Fruit fly (Drosophila melanogaster): ENCODE results near the gene mew.

mew gene

DNA sequence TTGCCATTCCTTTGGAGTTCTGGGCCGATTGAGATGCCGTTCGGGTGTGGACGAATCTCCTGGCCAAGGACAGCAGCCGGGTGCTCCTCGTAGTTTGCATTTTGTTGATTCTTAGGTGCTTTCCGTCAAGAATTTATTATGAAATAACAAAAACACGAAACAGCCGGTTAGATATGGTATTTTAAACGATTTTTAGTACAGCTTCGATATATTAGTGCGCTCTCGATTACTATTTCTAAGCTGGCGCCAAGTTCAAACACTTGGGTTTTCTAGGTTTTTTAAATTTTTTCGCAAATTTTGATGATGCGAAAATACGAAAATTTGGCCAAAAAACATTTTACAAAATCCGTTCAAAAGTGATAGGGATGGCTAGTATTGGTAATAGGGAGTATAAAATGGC is 64.0 kb downstream of the mew start, which contains the start of gene Coq5:
Gene Coq5 (minus strand): TSS at position 303 of the 400 bp plus-strand sequence.
- TF ChIP-seq amos (GFP tag; IDR thresholded peaks at IDR 0.05; ENCODE audit: partially characterized antibody) (peak; percentile 47; the same call in 1 of the 2 replicates), Dp (GFP tag; optimal IDR thresholded peaks at IDR 0.05) (peak; percentile 76), CG2116 (GFP tag; optimal IDR thresholded peaks at IDR 0.05) (peak; percentile 43), unc-4 (GFP tag; IDR thresholded peaks at IDR 0.05; ENCODE audit: partially characterized antibody) (peak; percentile 59), CG13287 (GFP tag; IDR thresholded peaks at IDR 0.05; ENCODE audit: partially characterized antibody) (peak; percentile 71), Oli (tag; optimal IDR thresholded peaks at IDR 0.05) (no peak), Scr (GFP tag; IDR thresholded peaks at IDR 0.05; ENCODE audit: partially characterized antibody) (peak; percentile 57), crp (GFP tag; optimal IDR thresholded peaks at IDR 0.05) (peak in 1 of 2 experiments; percentile 22), h (optimal IDR thresholded peaks at IDR 0.05) (no peak), CG4404 (GFP tag; IDR thresholded peaks at IDR 0.05) (no peak), Med (GFP tag) (peak; percentile 43), Dll (GFP tag; IDR thresholded peaks at IDR 0.05; ENCODE audit: partially characterized antibody) (peak; percentile 66; the same call in 3 of the 4 replicates), oc (tag; optimal IDR thresholded peaks at IDR 0.05) (no peak), ftz-f1 (GFP tag; optimal IDR thresholded peaks at IDR 0.05) (no peak), Bgb (GFP tag; IDR thresholded peaks at IDR 0.05; ENCODE audit: partially characterized antibody) (peak; percentile 40), CG34224 (GFP tag; IDR thresholded peaks at IDR 0.05; ENCODE audit: partially characterized antibody) (peak; percentile 66), BEAF-32 (GFP tag; optimal IDR thresholded peaks at IDR 0.05) (peak; percentile 52), shn (GFP tag; optimal IDR thresholded peaks at IDR 0.05) (no peak), HLH4C (GFP tag; IDR thresholded peaks at IDR 0.05; ENCODE audit: partially characterized antibody) (peak; percentile 54; the same call in 2 of the 3 replicates), lov (optimal IDR thresholded peaks at IDR 0.05) (no peak), lov (GFP tag; IDR thresholded peaks at IDR 0.05) (no peak), CG14860 (GFP tag; IDR thresholded peaks at IDR 0.05; ENCODE audit: partially characterized antibody) (0 out of 3 replicates have a peak, but pooled peaks have one; percentile 11), MESR4 (GFP tag; optimal IDR thresholded peaks at IDR 0.05) (peak; percentile 6), Sry-δ (GFP tag; optimal IDR thresholded peaks at IDR 0.05) (peak; percentile 73), Ets65A (GFP tag) (no peak), gcm (GFP tag; optimal IDR thresholded peaks at IDR 0.05) (no peak), tup (GFP tag; optimal IDR thresholded peaks at IDR 0.05) (no peak), stwl (tag; optimal IDR thresholded peaks at IDR 0.05) (no peak), Dref (GFP tag; IDR thresholded peaks at IDR 0.05) (peak; percentile 62), H15 (GFP tag; IDR thresholded peaks at IDR 0.05) (no peak), E2f2 (GFP tag; IDR thresholded peaks at IDR 0.05) (peak; percentile 84), MBD-R2 (GFP tag; IDR thresholded peaks at IDR 0.05) (peak; percentile 49; the same call in 1 of the 2 replicates), B-H1 (GFP tag; IDR thresholded peaks at IDR 0.05) (no peak), pzg (GFP tag; optimal IDR thresholded peaks at IDR 0.05) (peak; percentile 17), HLHmδ (GFP tag; optimal IDR thresholded peaks at IDR 0.05) (no peak), Pdp1 (GFP tag; optimal IDR thresholded peaks at IDR 0.05) (peak in 1 of 2 experiments; percentile 61), hbn (GFP tag; IDR thresholded peaks at IDR 0.05; ENCODE audit: partially characterized antibody) (0 out of 2 replicates have a peak, but pooled peaks have one; percentile 36), ham (GFP tag; IDR thresholded peaks at IDR 0.05) (no peak)

DNA sequence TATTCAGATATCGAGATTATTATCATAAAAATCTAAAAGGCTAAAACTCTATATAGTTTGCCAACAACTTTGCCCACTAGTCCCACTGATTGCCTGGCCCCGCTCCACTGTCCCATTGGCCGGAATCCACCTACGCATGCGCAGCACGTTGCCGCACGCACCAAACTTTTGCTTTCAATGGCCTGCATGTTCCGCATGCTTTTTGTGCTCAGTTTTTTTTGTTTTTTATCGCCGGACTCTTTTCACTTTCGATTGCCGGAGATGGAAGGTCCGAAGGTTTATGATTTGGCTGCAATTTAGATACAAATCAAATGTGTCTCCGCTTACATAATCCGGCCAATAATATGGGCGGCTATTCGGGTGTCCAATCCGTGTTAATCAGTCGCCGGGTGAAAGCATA is 66.1 kb downstream of the mew start:
- TF ChIP-seq yki (optimal IDR thresholded peaks at IDR 0.05) (no peak), HmgZ (tag; optimal IDR thresholded peaks at IDR 0.05) (no peak), sens (GFP tag) (peak; percentile 42), btn (GFP tag; optimal IDR thresholded peaks at IDR 0.05) (no peak), CG2889 (GFP tag; IDR thresholded peaks at IDR 0.05) (no peak), grn (GFP tag; optimal IDR thresholded peaks at IDR 0.05) (no peak), CG15011 (GFP tag; optimal IDR thresholded peaks at IDR 0.05) (no peak), cad (GFP tag; optimal IDR thresholded peaks at IDR 0.05) (no peak), zfh1 (GFP tag; IDR thresholded peaks at IDR 0.05) (0 out of 3 replicates have a peak, but pooled peaks have one; percentile 30), CG12659 (GFP tag; optimal IDR thresholded peaks at IDR 0.05) (no peak), Pdp1 (GFP tag; optimal IDR thresholded peaks at IDR 0.05) (peak in 1 of 2 experiments; percentile 17), Blimp-1 (GFP tag; optimal IDR thresholded peaks at IDR 0.05) (peak; percentile 92), CG14860 (GFP tag; IDR thresholded peaks at IDR 0.05; ENCODE audit: partially characterized antibody) (no peak), Trl (optimal IDR thresholded peaks at IDR 0.05) (no peak), Trl (GFP tag; optimal IDR thresholded peaks at IDR 0.05) (no peak)
